Worm (Caenorhabditis elegans) whole organism, young adult: Measurements from ENCODE around the gene T19D12.10.

Experiments
- B0035.1 ChIP-seq: sonication (generic microtip); optimal IDR thresholded peaks from 2 replicates; lab custom pipeline; 2016; ENCODE audit warnings: missing genetic modification characterization, mild to moderate bottlenecking, missing compliant biosample characterization, missing genotype, missing genetic modification reagents
- C06A6.2 ChIP-seq: fragments of 200-800 bp; sonication (Bioruptor generic); conservative IDR thresholded peaks from 2 replicates; pipeline ENCODE4 v1.3.6; 2022; ENCODE audit warnings: missing genetic modification characterization, missing compliant biosample characterization
- C17E4.6 ChIP-seq: fragments of 200-800 bp; sonication (Bioruptor generic); IDR thresholded peaks from 2 replicates; pipeline ENCODE4 v1.3.6; 2022; ENCODE audit warnings: missing genetic modification reagents, missing genetic modification characterization, missing compliant biosample characterization
- F10E7.11 ChIP-seq: sonication (generic microtip); optimal IDR thresholded peaks from 2 replicates; lab custom pipeline; 2017; ENCODE audit warnings: mild to moderate bottlenecking, missing genetic modification characterization, moderate library complexity, missing compliant biosample characterization
- F22D6.2 ChIP-seq: sonication (generic microtip); optimal IDR thresholded peaks from 2 replicates; lab custom pipeline; 2016; ENCODE audit warnings: mild to moderate bottlenecking, missing genetic modification characterization, missing compliant biosample characterization
- F37B4.10 ChIP-seq: fragments of 200-800 bp; sonication (Bioruptor generic); IDR thresholded peaks from 2 replicates; pipeline ENCODE4 v1.3.6; 2022; ENCODE audit warnings: missing genetic modification characterization, missing compliant biosample characterization
- F49E8.2 ChIP-seq: sonication (generic microtip); optimal IDR thresholded peaks from 3 replicates; lab custom pipeline; 2017; ENCODE audit warnings: missing genetic modification characterization, mild to moderate bottlenecking, missing compliant biosample characterization, antibody characterized with exemption, moderate library complexity; ENCODE audit not compliant: insufficient read depth
- K11D2.4 ChIP-seq: fragments of 200-800 bp; sonication (Bioruptor generic); IDR thresholded peaks from 2 replicates; pipeline ENCODE4 v1.3.6; 2022; ENCODE audit warnings: missing genetic modification reagents, missing genetic modification characterization, missing compliant biosample characterization
- Y53G8AR.9 ChIP-seq: fragments of 200-800 bp; sonication (Bioruptor generic); conservative IDR thresholded peaks from 2 replicates; pipeline ENCODE4 v1.3.6; 2022; ENCODE audit warnings: missing genetic modification reagents, missing genetic modification characterization, missing compliant biosample characterization
- Y79H2A.3 ChIP-seq: fragments of 200-800 bp; sonication (Bioruptor generic); conservative IDR thresholded peaks from 2 replicates; pipeline ENCODE4 v1.3.6; 2022; ENCODE audit warnings: missing genetic modification reagents, missing genetic modification characterization, missing compliant biosample characterization
- ZK185.1 ChIP-seq: sonication (generic microtip); optimal IDR thresholded peaks from 2 replicates; lab custom pipeline; 2016; ENCODE audit warnings: mild to moderate bottlenecking, missing genetic modification characterization, missing compliant biosample characterization; ENCODE audit not compliant: poor library complexity, severe bottlenecking
- attf-5 ChIP-seq: fragments of 200-800 bp; sonication (Bioruptor generic); optimal IDR thresholded peaks from 2 replicates; lab custom pipeline; 2018; ENCODE audit warnings: mild to moderate bottlenecking, missing genetic modification characterization, missing compliant biosample characterization
- bed-1 ChIP-seq: fragments of 200-800 bp; sonication (Bioruptor generic); IDR thresholded peaks from 2 replicates; pipeline ENCODE4 v1.3.6; 2022; ENCODE audit warnings: missing genetic modification reagents, missing genetic modification characterization, missing compliant biosample characterization
- bed-2 ChIP-seq: fragments of 200-800 bp; sonication (Bioruptor generic); IDR thresholded peaks from 2 replicates; pipeline ENCODE4 v1.3.6; 2022; ENCODE audit warnings: missing genetic modification reagents, missing genetic modification characterization, missing compliant biosample characterization
- ccch-3 ChIP-seq: fragments of 200-800 bp; sonication (Bioruptor generic); optimal IDR thresholded peaks from 2 replicates; lab custom pipeline; 2018; ENCODE audit warnings: mild to moderate bottlenecking, missing genetic modification characterization, missing compliant biosample characterization
- ceh-79 ChIP-seq: sonication (generic microtip); optimal IDR thresholded peaks from 2 replicates; lab custom pipeline; 2017; ENCODE audit warnings: mild to moderate bottlenecking, missing genetic modification characterization, missing compliant biosample characterization
- ceh-91 ChIP-seq: fragments of 200-800 bp; sonication (Bioruptor generic); IDR thresholded peaks from 2 replicates; pipeline ENCODE4 v1.3.6; 2022; ENCODE audit warnings: missing genetic modification reagents, missing genetic modification characterization, missing compliant biosample characterization
- efl-1 ChIP-seq: fragments of 150-350 bp; optimal IDR thresholded peaks from 2 replicates; lab custom pipeline; 2014; ENCODE audit warnings: missing biosample characterization, missing genetic modification reagents, missing genetic modification characterization
- egl-18 ChIP-seq: fragments of 200-800 bp; sonication (Bioruptor generic); IDR thresholded peaks from 2 replicates; pipeline ENCODE4 v1.3.6; 2022; ENCODE audit warnings: missing genetic modification reagents, missing genetic modification characterization, missing compliant biosample characterization
- fkh-3 ChIP-seq: sonication (generic microtip); optimal IDR thresholded peaks from 2 replicates; lab custom pipeline; 2016; ENCODE audit warnings: mild to moderate bottlenecking, missing genetic modification characterization, missing compliant biosample characterization
- hlh-12 ChIP-seq: sonication (generic microtip); optimal IDR thresholded peaks from 2 replicates; lab custom pipeline; 2016; ENCODE audit warnings: missing genetic modification characterization, missing compliant biosample characterization
- let-526 ChIP-seq: fragments of 200-800 bp; sonication (Bioruptor generic); IDR thresholded peaks from 2 replicates; pipeline ENCODE4 v1.3.6; 2022; ENCODE audit warnings: missing genetic modification reagents, missing genetic modification characterization, missing compliant biosample characterization
- lir-1 ChIP-seq: fragments of 200-800 bp; sonication (Bioruptor generic); conservative IDR thresholded peaks from 2 replicates; pipeline ENCODE4 v1.3.6; 2022; ENCODE audit warnings: missing genetic modification reagents, missing genetic modification characterization, missing compliant biosample characterization
- madf-3 ChIP-seq: fragments of 200-800 bp; sonication (Bioruptor generic); IDR thresholded peaks from 2 replicates; pipeline ENCODE4 v1.3.6; 2022; ENCODE audit warnings: missing genetic modification reagents, missing genetic modification characterization, missing compliant biosample characterization
- mcd-1 ChIP-seq: fragments of 200-800 bp; sonication (Bioruptor generic); IDR thresholded peaks from 2 replicates; pipeline ENCODE4 v1.3.6; 2022; ENCODE audit warnings: missing genetic modification reagents, missing genetic modification characterization, missing compliant biosample characterization
- mel-28 ChIP-seq: sonication (generic microtip); optimal IDR thresholded peaks from 2 replicates; lab custom pipeline; 2016; ENCODE audit warnings: borderline replicate concordance, mild to moderate bottlenecking, missing genetic modification characterization, missing compliant biosample characterization
- nfya-1 ChIP-seq: sonication (generic microtip); optimal IDR thresholded peaks from 2 replicates; lab custom pipeline; 2017; ENCODE audit warnings: antibody characterized with exemption, missing compliant biosample characterization, missing genetic modification characterization, borderline replicate concordance; ENCODE audit not compliant: insufficient read depth
- nhr-120 ChIP-seq: fragments of 200-800 bp; sonication (Bioruptor generic); IDR thresholded peaks from 2 replicates; pipeline ENCODE4 v1.3.6; 2022; ENCODE audit warnings: missing genetic modification characterization, missing compliant biosample characterization
- nhr-80 ChIP-seq: sonication (generic microtip); optimal IDR thresholded peaks from 2 replicates; lab custom pipeline; 2016; ENCODE audit warnings: missing genetic modification characterization, missing compliant biosample characterization
- nhr-90 ChIP-seq: sonication (generic microtip); optimal IDR thresholded peaks from 2 replicates; lab custom pipeline; 2016; ENCODE audit warnings: missing genotype, mild to moderate bottlenecking, missing genetic modification characterization, missing compliant biosample characterization
- repo-1 ChIP-seq: sonication (generic microtip); optimal IDR thresholded peaks from 2 replicates; lab custom pipeline; 2017; ENCODE audit warnings: mild to moderate bottlenecking, missing genetic modification characterization, missing compliant biosample characterization
- snpc-3.4 ChIP-seq: sonication (generic microtip); optimal IDR thresholded peaks from 2 replicates; lab custom pipeline; 2017; ENCODE audit warnings: missing genetic modification characterization, mild to moderate bottlenecking, missing compliant biosample characterization, antibody characterized with exemption, moderate library complexity, missing genotype, missing genetic modification reagents
- somi-1 ChIP-seq: fragments of 200-800 bp; sonication (Bioruptor generic); optimal IDR thresholded peaks from 2 replicates; lab custom pipeline; 2018; ENCODE audit warnings: mild to moderate bottlenecking, missing genetic modification characterization, missing compliant biosample characterization
- tbx-9 ChIP-seq: sonication (generic microtip); optimal IDR thresholded peaks from 2 replicates; lab custom pipeline; 2016; ENCODE audit warnings: borderline replicate concordance, missing genetic modification characterization, inconsistent platforms, missing compliant biosample characterization
- unc-130 ChIP-seq: sonication (generic microtip); optimal IDR thresholded peaks from 2 replicates; lab custom pipeline; 2016; ENCODE audit warnings: missing genetic modification reagents, missing genetic modification characterization, missing compliant biosample characterization
- unc-62 ChIP-seq: fragments of 150-350 bp; optimal IDR thresholded peaks from 2 replicates; lab custom pipeline; 2014; ENCODE audit warnings: missing biosample characterization, missing genetic modification reagents, missing genetic modification characterization
- ztf-28 ChIP-seq: fragments of 200-800 bp; sonication (Bioruptor generic); IDR thresholded peaks from 2 replicates; pipeline ENCODE4 v1.3.6; 2022; ENCODE audit warnings: missing genetic modification reagents, missing genetic modification characterization, missing compliant biosample characterization

The T19D12.10 gene

DNA sequence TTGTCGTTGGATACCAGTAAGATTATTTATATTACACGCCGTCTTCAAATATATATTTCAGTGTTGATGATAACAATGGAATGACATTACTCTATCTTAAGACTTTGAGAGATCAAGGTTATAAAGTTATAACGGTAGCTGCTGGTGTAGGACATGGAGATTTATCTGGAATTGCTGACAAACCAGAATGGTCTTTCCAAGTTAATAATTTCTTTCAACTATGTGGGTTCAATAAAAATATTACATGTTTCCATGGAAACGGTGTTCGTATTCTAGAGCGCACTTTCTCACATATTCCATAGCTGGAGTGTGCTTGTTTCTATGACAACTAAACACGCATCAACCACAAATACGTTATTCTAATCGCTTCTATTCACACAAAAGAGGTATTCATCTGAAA is 21.1 kb upstream of the T19D12.10 start, which contains the start of gene ift-74:
TSS of gene ift-74 (plus strand) at position 301 of the 400 bp plus-strand sequence.
- no peak for TF ChIP-seq nhr-120 (GFP tag; lab: Robert Waterston, UW)
- no peak for TF ChIP-seq ccch-3 (GFP tag; lab: Kevin White, UChicago)
- no peak for TF ChIP-seq K11D2.4 (GFP tag; lab: Robert Waterston, UW)
- TF ChIP-seq tbx-9 (tag; lab: Kevin White, UChicago), result no peak
- TF ChIP-seq egl-18, result no peak
- TF ChIP-seq unc-130, result no peak
- no peak for TF ChIP-seq nhr-90 (tag; lab: Kevin White, UChicago)
- TF ChIP-seq unc-62 (GFP tag; lab: Kevin White, UChicago), result no peak
- TF ChIP-seq Y53G8AR.9 (GFP tag; lab: Robert Waterston, UW), result no peak
- no peak for TF ChIP-seq nfya-1 (tag; lab: Kevin White, UChicago)
- TF ChIP-seq B0035.1, result no peak
- TF ChIP-seq, all 124 proteins: peak for 0

DNA sequence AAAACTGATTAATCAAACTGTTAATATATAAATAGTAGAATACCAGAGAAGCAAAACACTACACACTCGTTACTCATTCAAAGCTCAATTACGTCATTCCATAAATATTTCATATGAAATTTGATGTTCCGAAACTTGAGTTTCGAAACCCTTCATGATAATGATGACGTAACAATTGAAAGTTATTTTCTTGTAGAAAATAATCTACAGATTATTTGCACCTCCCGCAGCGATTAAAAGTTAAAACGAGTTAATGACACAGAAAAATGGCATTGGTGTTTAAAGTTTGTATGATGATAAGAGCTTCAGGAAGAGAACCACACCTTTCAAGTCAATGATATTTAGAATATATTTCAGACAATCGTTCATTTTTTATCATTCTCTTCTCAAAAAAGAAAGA is 15.2 kb upstream of the T19D12.10 start, which contains the start of gene H43E16.1:
TSS of gene H43E16.1 (plus strand) at position 375 of the 400 bp plus-strand sequence.
- TF ChIP-seq F37B4.10 (no peak), nhr-80 (tag; lab: Kevin White, UChicago) (peak; percentile 64)

DNA sequence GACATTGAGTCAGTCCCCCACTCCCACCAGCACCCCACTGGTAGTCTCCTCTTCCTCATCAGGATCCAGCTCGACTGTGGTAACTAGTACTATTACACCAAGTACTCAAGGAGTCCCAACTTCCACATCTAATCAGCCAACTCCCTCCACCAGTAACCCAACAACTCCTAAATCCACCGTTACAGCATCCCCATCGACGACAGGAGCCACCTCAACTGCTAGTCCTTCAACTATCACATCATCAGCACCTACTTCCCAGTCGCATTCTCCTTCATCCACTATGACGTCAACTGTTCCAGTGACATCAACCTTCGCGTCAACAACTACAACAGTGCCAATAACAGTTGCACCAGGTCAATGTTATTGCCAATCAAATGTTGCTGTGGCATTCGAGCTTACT is 9.8 kb upstream of the T19D12.10 start:
- no peak for TF ChIP-seq ztf-28 (GFP tag; lab: Robert Waterston, UW)
- no peak for TF ChIP-seq ceh-79

DNA sequence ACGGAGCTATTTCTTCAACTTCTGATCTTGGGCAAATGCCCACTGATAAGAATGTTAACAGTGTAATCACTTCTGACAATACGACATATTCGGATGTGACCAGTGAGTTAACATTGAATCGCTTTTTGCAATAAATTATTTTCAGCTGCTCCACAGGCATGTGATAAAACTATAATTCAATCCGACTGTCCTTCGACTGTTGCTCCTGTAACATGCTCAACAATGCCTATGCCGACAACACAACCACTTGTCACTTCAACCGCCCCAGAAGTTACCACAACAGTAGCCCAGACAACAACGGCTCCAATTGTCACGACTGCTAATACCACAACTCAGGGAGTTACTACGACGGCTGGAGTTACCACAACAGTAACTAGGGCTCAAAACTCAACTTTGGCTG is 8.9 kb upstream of the T19D12.10 start:
- TF ChIP-seq F49E8.2 (tag; lab: Kevin White, UChicago), result no peak
- no peak for TF ChIP-seq snpc-3.4 (tag; lab: Kevin White, UChicago)
- TF ChIP-seq Y79H2A.3 (GFP tag; lab: Robert Waterston, UW), result no peak
- TF ChIP-seq bed-1 (GFP tag; lab: Robert Waterston, UW), result no peak
- no peak for TF ChIP-seq efl-1
- no peak for TF ChIP-seq madf-3 (GFP tag; lab: Robert Waterston, UW)
- TF ChIP-seq mel-28 (tag; lab: Kevin White, UChicago), result no peak

DNA sequence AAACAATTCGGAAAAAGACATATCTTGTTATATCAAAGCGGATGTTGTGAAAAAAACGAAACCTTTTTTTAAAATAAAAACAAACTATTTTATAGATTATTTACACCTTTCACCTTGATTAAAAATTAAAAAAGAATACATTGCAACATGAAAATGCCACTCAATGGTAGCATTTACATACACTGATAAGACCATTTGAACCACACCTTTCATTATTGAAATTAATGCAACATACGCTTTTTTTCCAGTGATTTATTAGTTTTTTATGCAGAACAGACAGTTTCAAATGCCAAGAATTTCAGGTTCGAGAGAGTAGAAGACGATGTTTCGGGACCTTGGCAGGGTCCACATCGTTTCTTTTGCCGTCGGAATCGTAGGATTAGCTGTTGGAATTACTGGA is 7.9 kb upstream of the T19D12.10 start, which contains the start of gene T19D12.1:
TSS of gene T19D12.1 (plus strand) at position 301 of the 400 bp plus-strand sequence.
- TF ChIP-seq bed-2 (no peak), ceh-91 (GFP tag; lab: Robert Waterston, UW) (no peak), repo-1 (tag; lab: Kevin White, UChicago) (no peak), F37B4.10 (no peak), ZK185.1 (no peak), fkh-3 (no peak), F22D6.2 (tag; lab: Kevin White, UChicago) (no peak), somi-1 (GFP tag; lab: Kevin White, UChicago) (no peak), attf-5 (GFP tag; lab: Kevin White, UChicago) (no peak), lir-1 (GFP tag; lab: Robert Waterston, UW) (no peak), let-526 (GFP tag; lab: Robert Waterston, UW) (no peak), C06A6.2 (GFP tag; lab: Robert Waterston, UW) (no peak), mcd-1 (GFP tag; lab: Robert Waterston, UW) (no peak), C17E4.6 (GFP tag; lab: Robert Waterston, UW) (no peak), F10E7.11 (no peak), hlh-12 (tag; lab: Kevin White, UChicago) (no peak)
